Worm (Caenorhabditis elegans): Measurements from ENCODE around the gene eat-6.

DNA sequence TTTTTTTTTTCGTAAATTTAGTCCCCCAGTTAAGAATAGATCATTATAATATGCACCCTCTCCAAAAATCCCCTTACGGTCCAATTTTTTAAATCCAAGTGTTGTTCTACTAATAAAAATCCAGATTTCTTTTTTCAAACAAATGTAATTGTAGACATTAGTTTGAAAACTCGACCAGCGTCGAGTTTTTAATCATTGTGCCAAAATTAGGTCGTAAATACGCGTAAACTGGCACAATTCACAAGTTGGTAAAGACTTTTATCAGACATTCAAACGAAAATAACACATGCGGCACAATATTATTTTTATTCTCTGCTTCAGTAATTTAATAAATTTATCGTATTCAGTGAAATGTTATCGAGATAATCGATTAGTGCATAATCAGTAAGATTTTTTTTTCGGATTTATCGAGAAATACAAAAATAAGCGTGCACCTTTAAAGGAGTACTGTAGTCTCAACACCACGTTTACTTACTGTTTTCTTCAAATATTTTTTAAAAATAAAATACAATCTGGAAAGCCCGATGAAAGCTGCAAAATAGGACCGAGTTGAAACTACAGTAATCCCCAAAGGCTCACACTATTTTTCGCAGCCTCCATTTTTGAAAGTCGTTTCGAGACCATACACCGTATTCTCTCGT lies 39.5 kb downstream of the eat-6 start, which contains the start of gene C34B4.4:
- TF ChIP-seq ceh-16 (tag; optimal IDR thresholded peaks at IDR 0.05) (no peak), lin-13 (GFP tag; optimal IDR thresholded peaks at IDR 0.05) (peak; percentile 9), ceh-82 (tag; optimal IDR thresholded peaks at IDR 0.05) (no peak), snpc-4 (tag; optimal IDR thresholded peaks at IDR 0.05) (no peak)

Measured in whole organism, L2 larva.